Fruit fly (Drosophila melanogaster) whole organism, embryonic: ENCODE measurements around the gene neb.
A peak's percentile ranks its signal among the peaks of the same experiment; 100 is the strongest.

Experiments
- Abd-B ChIP-seq: fragments of 200-800 bp; sonication (Bioruptor generic); optimal IDR thresholded peaks from 2 replicates; lab custom pipeline; 2018; ENCODE audit warnings: missing biosample characterization, mild to moderate bottlenecking, missing genetic modification characterization, moderate library complexity
- Ada2b ChIP-seq: fragments of 200-800 bp; sonication (Bioruptor generic); IDR thresholded peaks from 2 replicates; pipeline ENCODE4 v1.3.6; 2022; ENCODE audit warnings: missing biosample characterization, missing genetic modification characterization
- Atf-2 ChIP-seq: fragments of 200-800 bp; sonication (Bioruptor generic); optimal IDR thresholded peaks from 2 replicates; lab custom pipeline; 2016; ENCODE audit warnings: missing biosample characterization, missing genetic modification characterization
- Atf6 ChIP-seq: fragments of 200-800 bp; sonication (Bioruptor generic); IDR thresholded peaks from 2 replicates; pipeline ENCODE4 v1.3.6; 2022; ENCODE audit warnings: missing biosample characterization, missing genetic modification characterization
- Bteb2 ChIP-seq: fragments of 200-800 bp; sonication (Bioruptor generic); optimal IDR thresholded peaks from 2 replicates; lab custom pipeline; 2016; ENCODE audit warnings: missing biosample characterization, missing genetic modification characterization
- CG10565 ChIP-seq: fragments of 200-800 bp; sonication (Bioruptor generic); optimal IDR thresholded peaks from 3 replicates; lab custom pipeline; 2016; ENCODE audit warnings: missing biosample characterization, mild to moderate bottlenecking, missing genetic modification characterization
- CG10654 ChIP-seq: fragments of 200-800 bp; sonication (Bioruptor generic); optimal IDR thresholded peaks from 2 replicates; lab custom pipeline; 2016; ENCODE audit warnings: missing biosample characterization, missing genetic modification characterization
- CG11093 ChIP-seq: fragments of 200-800 bp; sonication (Bioruptor generic); IDR thresholded peaks from 3 replicates; pipeline ENCODE4 v1.3.6; 2022; ENCODE audit warnings: missing biosample characterization, missing genetic modification characterization
- CG12071 ChIP-seq: fragments of 200-800 bp; sonication (Bioruptor generic); optimal IDR thresholded peaks from 3 replicates; lab custom pipeline; 2018; ENCODE audit warnings: missing biosample characterization, mild to moderate bottlenecking, missing genetic modification characterization
- CG12744 ChIP-seq: fragments of 200-800 bp; sonication (Bioruptor generic); optimal IDR thresholded peaks from 2 replicates; lab custom pipeline; 2016; ENCODE audit warnings: missing biosample characterization, missing genetic modification characterization
- CG16815 ChIP-seq: fragments of 200-800 bp; sonication (Bioruptor generic); optimal IDR thresholded peaks from 3 replicates; lab custom pipeline; 2017; ENCODE audit warnings: missing biosample characterization, mild to moderate bottlenecking, missing genetic modification characterization
- CG17328 ChIP-seq: fragments of 200-800 bp; sonication (Bioruptor generic); IDR thresholded peaks from 2 replicates; pipeline ENCODE4 v1.3.6; 2022; ENCODE audit warnings: missing biosample characterization, missing genetic modification characterization
- CG17612 ChIP-seq: fragments of 200-800 bp; sonication (Bioruptor generic); IDR thresholded peaks from 2 replicates; pipeline ENCODE4 v1.3.6; 2022; ENCODE audit warnings: missing biosample characterization, missing genetic modification characterization
- CG17802 ChIP-seq: fragments of 200-800 bp; sonication (Bioruptor generic); optimal IDR thresholded peaks from 2 replicates; lab custom pipeline; 2018; ENCODE audit warnings: missing biosample characterization, mild to moderate bottlenecking, missing genetic modification characterization, moderate library complexity
- CG3995 ChIP-seq: fragments of 200-800 bp; sonication (Bioruptor generic); optimal IDR thresholded peaks from 3 replicates; lab custom pipeline; 2016; ENCODE audit warnings: missing biosample characterization, missing genetic modification characterization
- CG4730 ChIP-seq: fragments of 200-800 bp; sonication (Bioruptor generic); IDR thresholded peaks from 2 replicates; pipeline ENCODE4 v1.3.6; 2022; ENCODE audit warnings: missing biosample characterization, missing genetic modification characterization
- CG6765 ChIP-seq: fragments of 200-800 bp; sonication (Bioruptor generic); optimal IDR thresholded peaks from 3 replicates; lab custom pipeline; 2017; ENCODE audit warnings: missing biosample characterization, mild to moderate bottlenecking, missing genetic modification characterization
- CG7556 ChIP-seq: fragments of 200-800 bp; sonication (Bioruptor generic); optimal IDR thresholded peaks from 2 replicates; lab custom pipeline; 2017; ENCODE audit warnings: missing biosample characterization, mild to moderate bottlenecking, missing genetic modification characterization
- CG7928 ChIP-seq: fragments of 200-800 bp; sonication (Bioruptor generic); optimal IDR thresholded peaks from 2 replicates; lab custom pipeline; 2017; ENCODE audit warnings: missing biosample characterization, mild to moderate bottlenecking, missing genetic modification characterization
- CG7963 ChIP-seq: fragments of 200-800 bp; sonication (Bioruptor generic); IDR thresholded peaks from 3 replicates; pipeline ENCODE4 v1.3.6; 2022; ENCODE audit warnings: missing biosample characterization, missing genetic modification characterization; ENCODE audit not compliant: partially characterized antibody
- CG8924 ChIP-seq: fragments of 200-800 bp; optimal IDR thresholded peaks from 3 replicates; lab custom pipeline; 2019; ENCODE audit warnings: missing biosample characterization, mild to moderate bottlenecking, missing genetic modification characterization, moderate library complexity
- CG9876 ChIP-seq: fragments of 200-800 bp; sonication (Bioruptor generic); optimal IDR thresholded peaks from 2 replicates; lab custom pipeline; 2016; ENCODE audit warnings: missing biosample characterization, missing genetic modification characterization
- CrebB ChIP-seq: fragments of 200-800 bp; sonication (Bioruptor generic); optimal IDR thresholded peaks from 3 replicates; lab custom pipeline; 2018; ENCODE audit warnings: missing biosample characterization, mild to moderate bottlenecking, missing genetic modification characterization
- D19A ChIP-seq: fragments of 200-800 bp; optimal IDR thresholded peaks from 3 replicates; lab custom pipeline; 2019; ENCODE audit warnings: missing biosample characterization, mild to moderate bottlenecking, missing genetic modification characterization, moderate library complexity
- E2f1 ChIP-seq: fragments of 200-800 bp; sonication (Bioruptor generic); IDR thresholded peaks from 2 replicates; pipeline ENCODE4 v1.3.6; 2022; ENCODE audit warnings: missing biosample characterization, missing genetic modification characterization
- HHEX ChIP-seq: fragments of 200-800 bp; sonication (Bioruptor generic); optimal IDR thresholded peaks from 3 replicates; lab custom pipeline; 2017; ENCODE audit warnings: missing biosample characterization, mild to moderate bottlenecking, missing genetic modification characterization, missing genetic modification reagents
- HmgZ ChIP-seq: fragments of 200-800 bp; sonication (Bioruptor generic); optimal IDR thresholded peaks from 2 replicates; lab custom pipeline; 2018; ENCODE audit warnings: missing biosample characterization, mild to moderate bottlenecking, missing genetic modification characterization
- Hsf ChIP-seq: fragments of 200-800 bp; sonication (Bioruptor generic); optimal IDR thresholded peaks from 3 replicates; lab custom pipeline; 2016; ENCODE audit warnings: missing biosample characterization, missing genetic modification characterization
- Kr ChIP-seq: fragments of 200-800 bp; sonication (Bioruptor generic); optimal IDR thresholded peaks from 2 replicates; lab custom pipeline; 2017; ENCODE audit warnings: missing biosample characterization, mild to moderate bottlenecking, missing genetic modification characterization
- Lpt ChIP-seq: fragments of >200 bp; optimal IDR thresholded peaks from 2 replicates; lab custom pipeline; 2018; ENCODE audit warnings: missing biosample characterization, missing genetic modification characterization
- NK7.1 ChIP-seq: fragments of 200-800 bp; sonication (Bioruptor generic); optimal IDR thresholded peaks from 3 replicates; lab custom pipeline; 2016; ENCODE audit warnings: missing biosample characterization, missing genetic modification characterization
- Nf-YA ChIP-seq: fragments of 200-800 bp; sonication (Bioruptor generic); IDR thresholded peaks from 2 replicates; pipeline ENCODE4 v1.3.6; 2022; ENCODE audit warnings: missing biosample characterization, missing genetic modification characterization
- Rfx ChIP-seq: fragments of 200-800 bp; sonication (Bioruptor generic); IDR thresholded peaks from 2 replicates; pipeline ENCODE4 v1.3.6; 2022; ENCODE audit warnings: missing biosample characterization, missing genetic modification characterization
- Ssrp ChIP-seq: fragments of 200-800 bp; sonication (Bioruptor generic); optimal IDR thresholded peaks from 2 replicates; lab custom pipeline; 2018; ENCODE audit warnings: missing biosample characterization, mild to moderate bottlenecking, missing genetic modification characterization, moderate library complexity
- Tbp ChIP-seq: fragments of >200 bp; optimal IDR thresholded peaks from 2 replicates; lab custom pipeline; 2018; ENCODE audit warnings: missing biosample characterization, missing genetic modification characterization
- al ChIP-seq: fragments of 200-800 bp; sonication (Bioruptor generic); IDR thresholded peaks from 2 replicates; pipeline ENCODE4 v1.3.6; 2022; ENCODE audit warnings: missing biosample characterization, missing genetic modification characterization
- bsh ChIP-seq, 2 experiments: fragments of 200-800 bp; sonication (Bioruptor generic); optimal IDR thresholded peaks; 2 replicates each; lab custom pipeline; 2017 to 2018; ENCODE audit warnings: mild to moderate bottlenecking in 2 of 2, missing biosample characterization in 2 of 2, missing genetic modification characterization in 2 of 2, moderate library complexity in 1 of 2
- btn ChIP-seq: fragments of 200-800 bp; sonication (Bioruptor generic); optimal IDR thresholded peaks from 2 replicates; lab custom pipeline; 2016; ENCODE audit warnings: missing biosample characterization, missing genetic modification characterization
- cg ChIP-seq: fragments of 200-800 bp; sonication (Bioruptor generic); optimal IDR thresholded peaks from 3 replicates; lab custom pipeline; 2019; ENCODE audit warnings: missing biosample characterization, mild to moderate bottlenecking, missing genetic modification characterization, moderate library complexity
- corto ChIP-seq: fragments of 200-800 bp; sonication (Bioruptor generic); optimal IDR thresholded peaks from 2 replicates; lab custom pipeline; 2016; ENCODE audit warnings: missing biosample characterization, mild to moderate bottlenecking, missing genetic modification characterization, moderate library complexity
- danr ChIP-seq: fragments of 200-800 bp; sonication (Bioruptor generic); IDR thresholded peaks from 2 replicates; pipeline ENCODE4 v1.3.6; 2022; ENCODE audit warnings: missing biosample characterization, missing genetic modification characterization
- ftz-f1 ChIP-seq: fragments of 200-800 bp; sonication (Bioruptor generic); optimal IDR thresholded peaks from 2 replicates; lab custom pipeline; 2016; ENCODE audit warnings: missing biosample characterization, missing genetic modification characterization
- her ChIP-seq: fragments of 200-800 bp; sonication (Bioruptor generic); optimal IDR thresholded peaks from 2 replicates; lab custom pipeline; 2016; ENCODE audit warnings: missing biosample characterization, missing genetic modification characterization
- inv ChIP-seq: fragments of 200-800 bp; sonication (Bioruptor generic); IDR thresholded peaks from 2 replicates; pipeline ENCODE4 v1.3.6; 2022; ENCODE audit warnings: missing biosample characterization, missing genetic modification characterization; ENCODE audit not compliant: partially characterized antibody
- ken ChIP-seq: fragments of 200-800 bp; sonication (Bioruptor generic); IDR thresholded peaks from 3 replicates; pipeline ENCODE4 v1.3.6; 2022; ENCODE audit warnings: missing biosample characterization, missing genetic modification characterization
- lbe ChIP-seq: fragments of 200-800 bp; sonication (Bioruptor generic); optimal IDR thresholded peaks from 2 replicates; lab custom pipeline; 2016; ENCODE audit warnings: missing biosample characterization, mild to moderate bottlenecking, missing genetic modification characterization
- nerfin-1 ChIP-seq: fragments of 200-800 bp; sonication (Bioruptor generic); optimal IDR thresholded peaks from 3 replicates; lab custom pipeline; 2019; ENCODE audit warnings: missing biosample characterization, mild to moderate bottlenecking, missing genetic modification characterization, moderate library complexity
- prd ChIP-seq, 3 experiments: fragments of >200 bp in 2 of 3; fragments of 200-800 bp in 1 of 3; sonication (Bioruptor generic) in 1 of 3; optimal IDR thresholded peaks in 2 of 3; IDR thresholded peaks in 1 of 3; 2 replicates in 2 of 3; 3 replicates in 1 of 3; pipeline versions ENCODE4 v1.3.6 to Lab custom; 2017 to 2022; ENCODE audit warnings: missing biosample characterization in 1 of 3, missing genetic modification characterization in 1 of 3
- tna ChIP-seq: fragments of 200-800 bp; sonication (Bioruptor generic); IDR thresholded peaks from 2 replicates; pipeline ENCODE4 v1.3.6; 2022; ENCODE audit warnings: missing biosample characterization, missing genetic modification characterization; ENCODE audit not compliant: partially characterized antibody
- ttk ChIP-seq: fragments of 200-800 bp; sonication (Bioruptor generic); IDR thresholded peaks from 2 replicates; pipeline ENCODE4 v2.1.2; 2022; ENCODE audit warnings: missing biosample characterization, missing genetic modification characterization
- unc-4 ChIP-seq: fragments of 200-800 bp; sonication (Bioruptor generic); IDR thresholded peaks from 2 replicates; pipeline ENCODE4 v1.3.6; 2022; ENCODE audit warnings: missing biosample characterization, missing genetic modification characterization; ENCODE audit not compliant: partially characterized antibody

neb gene

dm6 chr2L:20078880-20079279 lies 3.3 kb downstream of the neb start (continued):
- TF ChIP-seq CG10654 = no peak
- no peak for TF ChIP-seq Ada2b
- no peak for TF ChIP-seq Abd-B (GFP tag; lab: Kevin White, UChicago)
- TF ChIP-seq Ssrp (tag; lab: Kevin White, UChicago) = no peak
- TF ChIP-seq CG7928 = no peak
- TF ChIP-seq CG12744 = no peak
- no peak for TF ChIP-seq CG11093 (GFP tag; lab: Robert Waterston, UW)
- TF ChIP-seq ttk (GFP tag; lab: Robert Waterston, UW) = no peak
- TF ChIP-seq Hsf (GFP tag; lab: Kevin White, UChicago) = no peak
- peak; percentile 24 for TF ChIP-seq ftz-f1
- no peak for TF ChIP-seq her (GFP tag; lab: Kevin White, UChicago)
- TF ChIP-seq Tbp (GFP tag; lab: Kevin White, UChicago) = no peak
- TF ChIP-seq CG16815 (GFP tag; lab: Kevin White, UChicago) = no peak
- TF ChIP-seq D19A = no peak
- no peak for TF ChIP-seq CG17328 (GFP tag; lab: Robert Waterston, UW)
- no peak for TF ChIP-seq CG17802 (tag; lab: Kevin White, UChicago)
- no peak for TF ChIP-seq unc-4 (GFP tag; lab: Robert Waterston, UW)
- no peak for TF ChIP-seq btn (GFP tag; lab: Kevin White, UChicago)
- TF ChIP-seq Rfx = peak; percentile 58
- TF ChIP-seq corto (GFP tag; lab: Kevin White, UChicago) = no peak
- no peak for TF ChIP-seq NK7.1 (GFP tag; lab: Kevin White, UChicago)
- no peak for TF ChIP-seq inv (GFP tag; lab: Robert Waterston, UW)
- TF ChIP-seq CG7556 (GFP tag; lab: Kevin White, UChicago) = no peak
- TF ChIP-seq HmgZ (tag; lab: Kevin White, UChicago) = no peak
- TF ChIP-seq ken (GFP tag; lab: Robert Waterston, UW) = no peak
- TF ChIP-seq prd (optimal IDR thresholded peaks at IDR 0.05; lab: Kevin White, UChicago) = no peak
- peak; percentile 44; the same call in 1 of the 3 replicates for TF ChIP-seq prd (GFP tag; IDR thresholded peaks at IDR 0.05; lab: Robert Waterston, UW)
- TF ChIP-seq CG12071 (GFP tag; lab: Kevin White, UChicago) = no peak
- no peak for TF ChIP-seq CG6765 (GFP tag; lab: Kevin White, UChicago)
- no peak for TF ChIP-seq CrebB (tag; lab: Kevin White, UChicago)
- TF ChIP-seq CG7963 (GFP tag; lab: Robert Waterston, UW) = no peak
- TF ChIP-seq CG9876 (GFP tag; lab: Kevin White, UChicago) = no peak
- peak; percentile 41; the same call in 1 of the 2 replicates for TF ChIP-seq Atf6
- no peak for TF ChIP-seq cg (GFP tag; lab: Kevin White, UChicago)
- TF ChIP-seq lbe = no peak
- no peak for TF ChIP-seq Atf-2 (GFP tag; lab: Kevin White, UChicago)
- peak; percentile 22; the same call in 1 of the 2 replicates for TF ChIP-seq danr (GFP tag; lab: Robert Waterston, UW)
- no peak for TF ChIP-seq Kr (GFP tag; lab: Kevin White, UChicago)
- no peak for TF ChIP-seq Nf-YA (GFP tag; lab: Robert Waterston, UW)
- no peak for TF ChIP-seq nerfin-1 (tag; lab: Kevin White, UChicago)
- TF ChIP-seq CG3995 (GFP tag; lab: Kevin White, UChicago) = no peak
- TF ChIP-seq E2f1 = peak; percentile 43; the same call in 1 of the 2 replicates
- no peak for TF ChIP-seq CG17612 (GFP tag; lab: Robert Waterston, UW)
- no peak for TF ChIP-seq bsh (GFP tag; optimal IDR thresholded peaks at IDR 0.05; lab: Kevin White, UChicago)
- TF ChIP-seq CG4730 (GFP tag; lab: Robert Waterston, UW) = no peak
- TF ChIP-seq CG10565 (GFP tag; lab: Kevin White, UChicago) = no peak
- no peak for TF ChIP-seq Lpt (GFP tag; lab: Kevin White, UChicago)
- no peak for TF ChIP-seq tna (GFP tag; lab: Robert Waterston, UW)
- TF ChIP-seq HHEX = no peak
- peak; percentile 24; the same call in 1 of the 2 replicates for TF ChIP-seq al
- no peak for TF ChIP-seq CG8924 (tag; lab: Kevin White, UChicago)
- TF ChIP-seq Bteb2 (GFP tag; lab: Kevin White, UChicago) = no peak
